Worm (Caenorhabditis elegans) whole organism, L2 larva: ENCODE data around the gene aqp-7.

Experiments
- C34F6.9 ChIP-seq: fragments of 150-350 bp; optimal IDR thresholded peaks from 2 replicates; lab custom pipeline; 2014; ENCODE audit warnings: missing biosample characterization, missing genetic modification characterization
- F13H6.1 ChIP-seq: sonication (generic microtip); optimal IDR thresholded peaks from 2 replicates; lab custom pipeline; 2016; ENCODE audit warnings: missing genetic modification characterization, missing compliant biosample characterization
- R02D3.7 ChIP-seq: fragments of 150-350 bp; optimal IDR thresholded peaks from 2 replicates; lab custom pipeline; 2014; ENCODE audit warnings: missing biosample characterization, missing genetic modification characterization
- Y55F3AM.14 ChIP-seq: fragments of 200-800 bp; sonication (Bioruptor generic); optimal IDR thresholded peaks from 2 replicates; lab custom pipeline; 2018; ENCODE audit warnings: mild to moderate bottlenecking, missing genetic modification characterization, missing compliant biosample characterization
- ZK546.5 ChIP-seq: sonication (generic microtip); optimal IDR thresholded peaks from 2 replicates; lab custom pipeline; 2017; ENCODE audit warnings: missing biosample characterization, missing genetic modification characterization
- alr-1 ChIP-seq: fragments of 150-350 bp; optimal IDR thresholded peaks from 2 replicates; lab custom pipeline; 2014; ENCODE audit warnings: missing biosample characterization, missing genetic modification characterization
- aly-2 ChIP-seq: fragments of 150-350 bp; optimal IDR thresholded peaks from 2 replicates; lab custom pipeline; 2014; ENCODE audit warnings: missing biosample characterization, missing genetic modification characterization
- ama-1 ChIP-seq: fragments of 150-350 bp; optimal IDR thresholded peaks from 2 replicates; lab custom pipeline; 2018; ENCODE audit warnings: inconsistent platforms
- blmp-1 ChIP-seq: sonication (generic microtip); optimal IDR thresholded peaks from 2 replicates; lab custom pipeline; 2017; ENCODE audit warnings: missing genetic modification characterization, mild to moderate bottlenecking, missing compliant biosample characterization, antibody characterized with exemption, moderate library complexity; ENCODE audit not compliant: insufficient read depth
- ceh-16 ChIP-seq: fragments of 150-350 bp; optimal IDR thresholded peaks from 2 replicates; lab custom pipeline; 2014; ENCODE audit warnings: missing biosample characterization, missing genetic modification characterization
- ceh-82 ChIP-seq: fragments of 150-350 bp; optimal IDR thresholded peaks from 2 replicates; lab custom pipeline; 2014; ENCODE audit warnings: missing biosample characterization, missing genetic modification characterization
- crh-2 ChIP-seq: sonication (generic microtip); optimal IDR thresholded peaks from 2 replicates; lab custom pipeline; 2017; ENCODE audit warnings: missing biosample characterization, missing genetic modification characterization
- dmd-4 ChIP-seq: sonication (generic microtip); optimal IDR thresholded peaks from 2 replicates; lab custom pipeline; 2017; ENCODE audit warnings: missing biosample characterization, missing genetic modification characterization
- egl-27 ChIP-seq: sonication (generic microtip); optimal IDR thresholded peaks from 3 replicates; lab custom pipeline; 2017; ENCODE audit warnings: missing biosample characterization, missing genetic modification reagents, missing genetic modification characterization
- elt-1 ChIP-seq: fragments of 150-350 bp; optimal IDR thresholded peaks from 2 replicates; lab custom pipeline; 2014; ENCODE audit warnings: missing biosample characterization, missing genetic modification characterization
- elt-3 ChIP-seq: sonication (generic microtip); optimal IDR thresholded peaks from 2 replicates; lab custom pipeline; 2017; ENCODE audit warnings: missing biosample characterization, missing genetic modification characterization
- gmeb-1 ChIP-seq: fragments of 150-350 bp; optimal IDR thresholded peaks from 2 replicates; lab custom pipeline; 2014; ENCODE audit warnings: missing biosample characterization, missing genetic modification characterization
- lin-13 ChIP-seq: fragments of 150-350 bp; optimal IDR thresholded peaks from 2 replicates; lab custom pipeline; 2014; ENCODE audit warnings: missing biosample characterization, missing genetic modification reagents, missing genetic modification characterization
- lin-39 ChIP-seq: fragments of 150-350 bp; optimal IDR thresholded peaks from 2 replicates; lab custom pipeline; 2014; ENCODE audit warnings: missing biosample characterization, missing genetic modification reagents, missing genetic modification characterization
- lsy-2 ChIP-seq, 2 experiments: fragments of 150-350 bp in 1 of 2; sonication (generic microtip) in 1 of 2; optimal IDR thresholded peaks; 2 replicates each; lab custom pipeline; 2014 to 2017; ENCODE audit warnings: missing biosample characterization in 2 of 2, missing genetic modification characterization in 2 of 2
- mab-5 ChIP-seq: fragments of 150-350 bp; optimal IDR thresholded peaks from 2 replicates; lab custom pipeline; 2014; ENCODE audit warnings: missing biosample characterization, missing genetic modification characterization
- mbf-1 ChIP-seq: sonication (generic microtip); optimal IDR thresholded peaks from 2 replicates; lab custom pipeline; 2017; ENCODE audit warnings: missing biosample characterization, missing genetic modification characterization
- mdl-1 ChIP-seq, 2 experiments: fragments of 150-350 bp in 1 of 2; sonication (generic microtip) in 1 of 2; optimal IDR thresholded peaks; 2 replicates each; lab custom pipeline; 2017; ENCODE audit warnings: missing biosample characterization in 2 of 2, missing genetic modification characterization in 2 of 2
- nhr-10 ChIP-seq: sonication (generic microtip); optimal IDR thresholded peaks from 2 replicates; lab custom pipeline; 2017; ENCODE audit warnings: missing biosample characterization, missing genetic modification characterization
- nhr-11 ChIP-seq: fragments of 150-350 bp; optimal IDR thresholded peaks from 2 replicates; lab custom pipeline; 2014; ENCODE audit warnings: missing biosample characterization, missing genetic modification characterization
- nhr-12 ChIP-seq: fragments of 150-350 bp; optimal IDR thresholded peaks from 2 replicates; lab custom pipeline; 2014; ENCODE audit warnings: missing biosample characterization, missing genetic modification characterization
- nhr-129 ChIP-seq: fragments of 150-350 bp; optimal IDR thresholded peaks from 2 replicates; lab custom pipeline; 2014; ENCODE audit warnings: missing biosample characterization, missing genetic modification characterization
- nhr-21 ChIP-seq: fragments of 150-350 bp; optimal IDR thresholded peaks from 2 replicates; lab custom pipeline; 2014; ENCODE audit warnings: missing biosample characterization, missing genetic modification characterization
- nhr-23 ChIP-seq: fragments of 150-350 bp; optimal IDR thresholded peaks from 2 replicates; lab custom pipeline; 2014; ENCODE audit warnings: missing biosample characterization, missing genetic modification reagents, missing genetic modification characterization
- nhr-237 ChIP-seq: fragments of 150-350 bp; optimal IDR thresholded peaks from 2 replicates; lab custom pipeline; 2014; ENCODE audit warnings: missing biosample characterization, missing genetic modification characterization
- nhr-25 ChIP-seq: fragments of 150-350 bp; sonication (generic microtip); optimal IDR thresholded peaks from 3 replicates; lab custom pipeline; 2014; ENCODE audit warnings: missing biosample characterization, missing genetic modification characterization
- nhr-6 ChIP-seq: fragments of 150-350 bp; optimal IDR thresholded peaks from 2 replicates; lab custom pipeline; 2014; ENCODE audit warnings: missing biosample characterization, missing genetic modification characterization
- nhr-77 ChIP-seq: fragments of 150-350 bp; optimal IDR thresholded peaks from 2 replicates; lab custom pipeline; 2014; ENCODE audit warnings: missing biosample characterization, missing genetic modification characterization
- peb-1 ChIP-seq: fragments of 150-350 bp; optimal IDR thresholded peaks from 2 replicates; lab custom pipeline; 2014; ENCODE audit warnings: missing biosample characterization, missing genetic modification characterization
- sem-4 ChIP-seq: fragments of 150-350 bp; optimal IDR thresholded peaks from 2 replicates; lab custom pipeline; 2014; ENCODE audit warnings: missing biosample characterization, missing genetic modification reagents, missing genetic modification characterization
- skn-1 ChIP-seq: sonication (generic microtip); optimal IDR thresholded peaks from 2 replicates; lab custom pipeline; 2017; ENCODE audit warnings: missing biosample characterization, missing genetic modification characterization
- sma-3 ChIP-seq: sonication (generic microtip); optimal IDR thresholded peaks from 2 replicates; lab custom pipeline; 2016; ENCODE audit warnings: missing genetic modification reagents, missing genetic modification characterization, missing compliant biosample characterization
- sma-9 ChIP-seq, 2 experiments: fragments of 150-350 bp in 1 of 2; sonication (generic microtip) in 1 of 2; optimal IDR thresholded peaks; 2 replicates each; lab custom pipeline; 2014 to 2016; ENCODE audit warnings: missing genetic modification characterization in 2 of 2, mild to moderate bottlenecking in 1 of 2, missing biosample characterization in 1 of 2, missing compliant biosample characterization in 1 of 2, missing genetic modification reagents in 1 of 2, moderate library complexity in 1 of 2
- snpc-4 ChIP-seq: fragments of 150-350 bp; optimal IDR thresholded peaks from 2 replicates; lab custom pipeline; 2014; ENCODE audit warnings: missing biosample characterization, missing genetic modification characterization
- unc-39 ChIP-seq: fragments of 150-350 bp; optimal IDR thresholded peaks from 2 replicates; lab custom pipeline; 2014; ENCODE audit warnings: missing biosample characterization, missing genetic modification characterization
- unc-55 ChIP-seq: fragments of 150-350 bp; sonication (generic microtip); optimal IDR thresholded peaks from 3 replicates; lab custom pipeline; 2014; ENCODE audit warnings: missing biosample characterization, missing genetic modification reagents, missing genetic modification characterization
- unc-62 ChIP-seq: fragments of 150-350 bp; optimal IDR thresholded peaks from 2 replicates; lab custom pipeline; 2014; ENCODE audit warnings: missing biosample characterization, missing genetic modification reagents, missing genetic modification characterization
- zag-1 ChIP-seq: fragments of 150-350 bp; optimal IDR thresholded peaks from 2 replicates; lab custom pipeline; 2014; ENCODE audit warnings: missing biosample characterization, missing genetic modification characterization
- ztf-1 ChIP-seq: fragments of 200-800 bp; sonication (Bioruptor generic); conservative IDR thresholded peaks from 2 replicates; pipeline ENCODE4 v1.3.6; 2022; ENCODE audit warnings: missing genetic modification characterization, missing compliant biosample characterization
- ztf-11 ChIP-seq: sonication (generic microtip); optimal IDR thresholded peaks from 2 replicates; lab custom pipeline; 2017; ENCODE audit warnings: missing biosample characterization, missing genetic modification characterization
- ztf-4 ChIP-seq: fragments of 150-350 bp; optimal IDR thresholded peaks from 2 replicates; lab custom pipeline; 2014; ENCODE audit warnings: missing biosample characterization, missing genetic modification characterization

aqp-7 gene

ce11 chrX:2990145-2990544, 34.7 kb upstream of the aqp-7 start:
- no peak for TF ChIP-seq nhr-12 (tag; lab: Kevin White, UChicago)
- no peak for TF ChIP-seq ama-1 (lab: Kevin White, UChicago)
- TF ChIP-seq nhr-25 (tag; lab: Kevin White, UChicago): no peak
- no peak for TF ChIP-seq sma-3
- TF ChIP-seq, all 48 proteins: peak for 0

ce11 chrX:2996318-2996717, 28.5 kb upstream of the aqp-7 start:
- TF ChIP-seq blmp-1 (tag; lab: Kevin White, UChicago) (no peak), nhr-77 (no peak), unc-55 (GFP tag; lab: Kevin White, UChicago) (no peak), mbf-1 (tag; lab: Kevin White, UChicago) (no peak), R02D3.7 (tag; lab: Kevin White, UChicago) (no peak), gmeb-1 (tag; lab: Kevin White, UChicago) (no peak), lin-13 (GFP tag; lab: Kevin White, UChicago) (no peak), sma-3 (no peak), Y55F3AM.14 (no peak), elt-3 (no peak), C34F6.9 (tag; lab: Kevin White, UChicago) (no peak), F13H6.1 (tag; lab: Kevin White, UChicago) (no peak), unc-62 (GFP tag; lab: Kevin White, UChicago) (no peak), mab-5 (tag; lab: Kevin White, UChicago) (no peak), ztf-11 (tag; lab: Kevin White, UChicago) (no peak), ceh-82 (tag; lab: Kevin White, UChicago) (no peak), peb-1 (no peak)

DNA sequence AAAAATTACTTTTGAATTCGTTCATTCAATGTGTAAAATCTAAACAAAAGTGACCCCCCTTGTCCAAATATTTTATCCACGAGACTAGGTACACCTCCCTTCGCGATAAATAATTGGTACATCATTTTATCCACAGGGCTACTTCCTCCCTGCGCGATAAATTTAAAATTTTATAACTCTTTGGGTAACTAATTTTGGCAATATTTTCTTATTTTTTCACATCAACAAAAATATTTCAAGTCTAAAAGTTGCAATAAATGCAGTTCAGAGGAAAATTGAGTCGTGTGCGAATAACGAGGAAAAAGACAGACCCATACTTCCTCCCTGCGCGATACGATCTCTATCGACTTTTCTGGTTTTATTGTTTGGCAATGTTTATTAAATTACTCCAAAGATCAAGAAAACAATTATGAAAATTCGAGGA, 27.9 kb upstream of the aqp-7 start:
- peak; percentile 65 for TF ChIP-seq aly-2 (tag; lab: Kevin White, UChicago)
- peak; percentile 81 for TF ChIP-seq ZK546.5
- TF ChIP-seq nhr-11: peak; percentile 89
- TF ChIP-seq R02D3.7 (tag; lab: Kevin White, UChicago): peak; percentile 85
- TF ChIP-seq ceh-16 (tag; lab: Kevin White, UChicago): peak; percentile 88
- TF ChIP-seq dmd-4 (tag; lab: Kevin White, UChicago): peak; percentile 85
- TF ChIP-seq mdl-1 (tag; optimal IDR thresholded peaks at IDR 0.05; lab: Kevin White, UChicago): peak; percentile 89 to 96
- TF ChIP-seq skn-1 (tag; lab: Kevin White, UChicago): peak; percentile 96
- TF ChIP-seq gmeb-1 (tag; lab: Kevin White, UChicago): peak; percentile 93
- TF ChIP-seq ceh-82 (tag; lab: Kevin White, UChicago): peak; percentile 95
- peak; percentile 84 for TF ChIP-seq mbf-1 (tag; lab: Kevin White, UChicago)
- peak; percentile 100 for TF ChIP-seq crh-2
- TF ChIP-seq nhr-10 (tag; lab: Kevin White, UChicago): peak; percentile 98
- peak; percentile 98 for TF ChIP-seq nhr-237
- no peak for TF ChIP-seq elt-1 (tag; lab: Kevin White, UChicago)
- TF ChIP-seq zag-1 (tag; lab: Kevin White, UChicago): peak; percentile 99
- TF ChIP-seq ztf-11 (tag; lab: Kevin White, UChicago): peak; percentile 82
- TF ChIP-seq alr-1 (tag; lab: Kevin White, UChicago): peak; percentile 77
- peak; percentile 99 for TF ChIP-seq lin-13 (GFP tag; lab: Kevin White, UChicago)
- peak; percentile 91 for TF ChIP-seq snpc-4
- peak; percentile 79 for TF ChIP-seq peb-1
- TF ChIP-seq nhr-77: peak; percentile 98
- TF ChIP-seq unc-39 (tag; lab: Kevin White, UChicago): peak; percentile 91
- peak; percentile 99 for TF ChIP-seq nhr-129
- peak; percentile 99 for TF ChIP-seq C34F6.9 (tag; lab: Kevin White, UChicago)
- TF ChIP-seq egl-27 (tag; lab: Kevin White, UChicago): peak; percentile 97
- peak; percentile 100 for TF ChIP-seq nhr-21
- peak; percentile 98 for TF ChIP-seq sem-4 (tag; lab: Kevin White, UChicago)
- peak; percentile 90 for TF ChIP-seq unc-62 (GFP tag; lab: Kevin White, UChicago)
- no peak for TF ChIP-seq ztf-1 (GFP tag; lab: Robert Waterston, UW)
- TF ChIP-seq nhr-25 (tag; lab: Kevin White, UChicago): peak; percentile 99
- peak; percentile 95 for TF ChIP-seq Y55F3AM.14
- peak; percentile 98 for TF ChIP-seq sma-3
- peak; percentile 95 for TF ChIP-seq ztf-4 (tag; lab: Kevin White, UChicago)
- no peak for TF ChIP-seq nhr-23 (tag; lab: Kevin White, UChicago)
- TF ChIP-seq sma-9 (GFP tag; optimal IDR thresholded peaks at IDR 0.05; lab: Kevin White, UChicago): peak; percentile 98
- TF ChIP-seq sma-9 (tag; optimal IDR thresholded peaks at IDR 0.05; lab: Kevin White, UChicago): peak; percentile 9
- peak; percentile 99 for TF ChIP-seq F13H6.1 (tag; lab: Kevin White, UChicago)
- TF ChIP-seq nhr-6 (tag; lab: Kevin White, UChicago): peak; percentile 99
- peak; percentile 100 for TF ChIP-seq unc-55 (GFP tag; lab: Kevin White, UChicago)
- TF ChIP-seq mab-5 (tag; lab: Kevin White, UChicago): peak; percentile 98
- peak; percentile 55 for TF ChIP-seq elt-3
- TF ChIP-seq lsy-2 (tag; optimal IDR thresholded peaks at IDR 0.05; lab: Kevin White, UChicago): peak; percentile 96 to 98
- TF ChIP-seq lin-39 (tag; lab: Kevin White, UChicago): peak; percentile 96
- no peak for TF ChIP-seq ama-1 (lab: Kevin White, UChicago)
- TF ChIP-seq blmp-1 (tag; lab: Kevin White, UChicago): peak; percentile 75
- peak; percentile 68 for TF ChIP-seq nhr-12 (tag; lab: Kevin White, UChicago)
